Fruit fly (Drosophila melanogaster): ENCODE results near the gene w-cup.

w-cup gene

dm6 chr2L:10615889-10616288 is 38.3 kb upstream of the w-cup start (continued):
- peak; percentile 53 for TF ChIP-seq Sox14 (GFP tag; optimal IDR thresholded peaks at IDR 0.05)
- TF ChIP-seq OdsH (GFP tag; optimal IDR thresholded peaks at IDR 0.05) = peak; percentile 69
- TF ChIP-seq Lpt (GFP tag; optimal IDR thresholded peaks at IDR 0.05) = no peak
- TF ChIP-seq salr (GFP tag; optimal IDR thresholded peaks at IDR 0.05) = no peak
- TF ChIP-seq CG11762 (GFP tag; optimal IDR thresholded peaks at IDR 0.05; ENCODE audit: insufficient read depth) = peak; percentile 18
- TF ChIP-seq CG6792 (GFP tag; optimal IDR thresholded peaks at IDR 0.05) = peak; percentile 67
- peak; percentile 55 for TF ChIP-seq CG3032 (tag; optimal IDR thresholded peaks at IDR 0.05)
- TF ChIP-seq dsx (GFP tag; optimal IDR thresholded peaks at IDR 0.05; ENCODE audit: poor library complexity, severe bottlenecking) = peak; percentile 40
- TF ChIP-seq CG6276 (GFP tag; optimal IDR thresholded peaks at IDR 0.05) = no peak
- TF ChIP-seq achi (GFP tag; optimal IDR thresholded peaks at IDR 0.05) = peak; percentile 57
- TF ChIP-seq CG6163 (GFP tag; IDR thresholded peaks at IDR 0.05) = peak; percentile 48; the same call in 1 of the 3 replicates
- no peak for TF ChIP-seq CG11294 (GFP tag; IDR thresholded peaks at IDR 0.05)
- peak; percentile 62 for TF ChIP-seq vri (GFP tag; optimal IDR thresholded peaks at IDR 0.05)
- peak; percentile 49; the same call in 2 of the 3 replicates for TF ChIP-seq eg (GFP tag; IDR thresholded peaks at IDR 0.05)
- peak; percentile 52 for TF ChIP-seq spab (GFP tag; optimal IDR thresholded peaks at IDR 0.05)
- peak; percentile 69 for TF ChIP-seq Smox (GFP tag; optimal IDR thresholded peaks at IDR 0.05)
- peak; percentile 54 for TF ChIP-seq CG8632 (GFP tag; optimal IDR thresholded peaks at IDR 0.05)
- TF ChIP-seq Met (GFP tag; optimal IDR thresholded peaks at IDR 0.05) = peak; percentile 79
- TF ChIP-seq CG32006 (GFP tag; optimal IDR thresholded peaks at IDR 0.05) = peak; percentile 54

DNA sequence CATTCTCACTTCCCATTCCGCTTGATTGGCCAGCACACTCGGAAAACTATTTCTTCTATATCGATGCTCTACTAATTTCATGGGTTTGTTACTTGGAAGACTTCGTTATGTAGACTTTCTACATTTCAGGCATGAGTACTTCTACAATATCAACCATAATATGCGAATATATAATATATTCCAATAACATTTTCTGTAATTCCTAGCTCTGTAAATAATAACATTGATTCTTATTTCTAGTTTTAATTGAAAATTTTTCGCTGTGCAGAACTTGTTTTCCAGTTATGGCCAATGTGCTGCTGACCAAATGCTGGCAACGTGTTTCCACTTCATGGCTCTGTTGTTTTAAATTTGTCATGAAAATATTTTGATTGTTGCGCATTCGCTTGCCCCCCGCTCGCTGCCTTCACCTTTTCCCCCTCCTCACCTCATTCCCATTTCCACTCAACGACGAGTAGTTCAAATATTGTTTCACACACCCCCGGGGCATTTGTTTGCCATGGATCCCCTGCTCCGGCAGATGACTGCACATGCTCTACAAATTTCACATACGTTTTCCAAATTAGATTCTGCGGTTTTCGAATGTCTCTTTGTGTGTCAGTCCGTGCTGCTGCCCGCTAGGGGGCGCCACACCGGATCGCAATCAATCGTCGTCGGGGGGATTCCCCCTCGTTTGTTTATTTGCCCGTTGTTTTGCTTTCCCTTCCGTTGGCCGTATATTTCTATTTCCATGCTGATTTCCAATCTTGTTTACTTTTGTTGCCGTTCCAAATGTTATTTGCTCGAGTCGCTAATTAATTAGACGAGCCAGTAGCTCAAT is 37.3 kb upstream of the w-cup start:
- TF ChIP-seq CG10631 (GFP tag; optimal IDR thresholded peaks at IDR 0.05) = peak; percentile 35
- no peak for TF ChIP-seq ss (GFP tag; optimal IDR thresholded peaks at IDR 0.05)
- TF ChIP-seq CG3032 (tag; optimal IDR thresholded peaks at IDR 0.05) = peak; percentile 26
- no peak for TF ChIP-seq Met (GFP tag; optimal IDR thresholded peaks at IDR 0.05)
- no peak for TF ChIP-seq Sox14 (GFP tag; optimal IDR thresholded peaks at IDR 0.05)
- TF ChIP-seq pdm3 (GFP tag; optimal IDR thresholded peaks at IDR 0.05) = peak; percentile 7
- TF ChIP-seq OdsH (GFP tag; optimal IDR thresholded peaks at IDR 0.05) = peak; percentile 28
- TF ChIP-seq CG6276 (GFP tag; optimal IDR thresholded peaks at IDR 0.05) = peak; percentile 23
- peak; percentile 17 for TF ChIP-seq acj6 (GFP tag; optimal IDR thresholded peaks at IDR 0.05)
- 0 out of 3 replicates have a peak, but pooled peaks have one; percentile 7 for TF ChIP-seq eg (GFP tag; IDR thresholded peaks at IDR 0.05)
- TF ChIP-seq net (GFP tag; optimal IDR thresholded peaks at IDR 0.05) = no peak
- TF ChIP-seq dsx (GFP tag; optimal IDR thresholded peaks at IDR 0.05; ENCODE audit: poor library complexity, severe bottlenecking) = peak; percentile 3
- TF ChIP-seq fkh (GFP tag; optimal IDR thresholded peaks at IDR 0.05) = peak; percentile 48
- peak; percentile 15 for TF ChIP-seq CG10669 (GFP tag; optimal IDR thresholded peaks at IDR 0.05)
- TF ChIP-seq Eip78C (GFP tag) = peak; percentile 61
- no peak for TF ChIP-seq Ets21C (GFP tag; optimal IDR thresholded peaks at IDR 0.05)
- TF ChIP-seq CG32006 (GFP tag; optimal IDR thresholded peaks at IDR 0.05) = peak; percentile 45
- no peak for TF ChIP-seq CG4318 (GFP tag; optimal IDR thresholded peaks at IDR 0.05)
- TF ChIP-seq CG7368 (GFP tag; optimal IDR thresholded peaks at IDR 0.05) = no peak
- no peak for TF ChIP-seq Eip75B (GFP tag; optimal IDR thresholded peaks at IDR 0.05)
- TF ChIP-seq achi (GFP tag; optimal IDR thresholded peaks at IDR 0.05) = peak; percentile 20
- TF ChIP-seq CG34406 (GFP tag; optimal IDR thresholded peaks at IDR 0.05) = no peak
- no peak for TF ChIP-seq CG8632 (GFP tag; optimal IDR thresholded peaks at IDR 0.05)
- peak in 1 of 2 experiments; percentile 17 for TF ChIP-seq salr (GFP tag; optimal IDR thresholded peaks at IDR 0.05)
- TF ChIP-seq topi (GFP tag; optimal IDR thresholded peaks at IDR 0.05) = no peak
- no peak for TF ChIP-seq dac (GFP tag; optimal IDR thresholded peaks at IDR 0.05)
- peak; percentile 3 for TF ChIP-seq esn (GFP tag; optimal IDR thresholded peaks at IDR 0.05)
- peak; percentile 38 for TF ChIP-seq CG15336 (GFP tag; IDR thresholded peaks at IDR 0.05)
- peak; percentile 16 for TF ChIP-seq Ets96B (tag; optimal IDR thresholded peaks at IDR 0.05)
- TF ChIP-seq CG6808 (GFP tag; optimal IDR thresholded peaks at IDR 0.05) = peak; percentile 5

All from whole organism, prepupa.